Fruit fly (Drosophila melanogaster) whole organism: ENCODE measurements around the gene Mpv17.

Source experiments
- pan ChIP-seq: fragments of >200 bp; optimal IDR thresholded peaks from 2 replicates; lab custom pipeline; 2017
- psq ChIP-seq: fragments of >200 bp; optimal IDR thresholded peaks from 2 replicates; lab custom pipeline; 2017

dm6 chr4:1053653-1054163 is 24.5 kb upstream of the Mpv17 start, which contains the start of gene CaMKII:
- TF ChIP-seq pan (lab: Kevin White, UChicago), result no peak
- TF ChIP-seq psq, result no peak
